Fruit fly (Drosophila melanogaster) S2 (cell line): ENCODE measurements around the gene Gycalpha99B.

ENCODE experiments used
- CG8478 ChIP-seq: fragments of >200 bp; optimal IDR thresholded peaks from 2 replicates; lab custom pipeline; 2018
- CTCF ChIP-seq, 2 experiments: fragments of >200 bp; optimal IDR thresholded peaks; 2 replicates each; lab custom pipeline; 2018

DNA sequence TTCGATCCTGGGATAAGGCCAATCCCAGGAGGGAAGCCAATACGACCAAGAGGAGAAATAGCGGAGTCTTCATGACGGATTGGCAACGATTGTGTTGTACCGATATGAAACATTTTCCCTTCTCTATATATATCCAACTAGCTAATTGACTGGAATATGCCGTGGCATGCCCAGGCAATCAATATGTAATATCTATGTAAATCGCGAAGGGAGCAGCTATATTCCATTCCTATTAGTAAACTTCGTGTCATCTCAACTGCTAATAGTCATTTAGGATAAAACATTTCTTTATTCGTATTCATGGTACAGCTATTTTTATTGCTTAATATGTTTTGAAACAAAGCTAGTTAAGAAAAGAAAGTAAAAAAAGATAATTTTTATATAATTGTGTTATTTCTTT lies 33.0 kb downstream of the Gycalpha99B start, which contains the start of gene Dup99B:
- TF ChIP-seq CTCF (optimal IDR thresholded peaks at IDR 0.05; lab: Kevin White, UChicago), result no peak
- no peak for TF ChIP-seq CG8478 (lab: Kevin White, UChicago)
